Worm (Caenorhabditis elegans) whole organism, L4 larva: Measurements from ENCODE around the gene R12H7.4.

ENCODE experiments used
- F37D6.2 ChIP-seq: sonication (generic microtip); optimal IDR thresholded peaks from 2 replicates; lab custom pipeline; 2016; ENCODE audit warnings: mild to moderate bottlenecking, missing genetic modification characterization, missing compliant biosample characterization
- F49E8.2 ChIP-seq: sonication (generic microtip); optimal IDR thresholded peaks from 2 replicates; lab custom pipeline; 2016; ENCODE audit warnings: missing compliant biosample characterization, mild to moderate bottlenecking, missing genetic modification characterization, borderline replicate concordance
- R02D3.7 ChIP-seq: fragments of 150-350 bp; sonication (generic microtip); optimal IDR thresholded peaks from 3 replicates; lab custom pipeline; 2014; ENCODE audit warnings: missing biosample characterization, missing genetic modification characterization
- T20F7.1 ChIP-seq: fragments of 200-800 bp; sonication (Bioruptor generic); optimal IDR thresholded peaks from 2 replicates; lab custom pipeline; 2018; ENCODE audit warnings: mild to moderate bottlenecking, missing genetic modification characterization, missing compliant biosample characterization
- Y105C5A.15 ChIP-seq: fragments of 200-800 bp; sonication (Bioruptor generic); IDR thresholded peaks from 2 replicates; pipeline ENCODE4 v1.3.6; 2022; ENCODE audit warnings: missing genetic modification characterization, missing compliant biosample characterization
- Y48G9A.11 ChIP-seq: fragments of 200-800 bp; sonication (Bioruptor generic); IDR thresholded peaks from 2 replicates; pipeline ENCODE4 v1.3.6; 2022; ENCODE audit warnings: missing genetic modification reagents, missing genetic modification characterization, missing compliant biosample characterization
- Y5F2A.4 ChIP-seq: fragments of 200-800 bp; sonication (Bioruptor generic); optimal IDR thresholded peaks from 2 replicates; lab custom pipeline; 2018; ENCODE audit warnings: mild to moderate bottlenecking, missing genetic modification characterization, missing compliant biosample characterization
- aha-1 ChIP-seq: fragments of 150-350 bp; peaks from one replicate; lab custom pipeline; 2014; ENCODE audit warnings: missing biosample characterization, missing genetic modification characterization
- ceh-44 ChIP-seq: fragments of 200-800 bp; sonication (Bioruptor generic); IDR thresholded peaks from 2 replicates; pipeline ENCODE4 v1.3.6; 2022; ENCODE audit warnings: missing genetic modification reagents, missing genetic modification characterization, missing compliant biosample characterization
- ceh-62 ChIP-seq: sonication (generic microtip); optimal IDR thresholded peaks from 2 replicates; lab custom pipeline; 2017; ENCODE audit warnings: missing biosample characterization, missing genetic modification characterization
- ces-1 ChIP-seq: fragments of 150-350 bp; sonication (generic microtip); optimal IDR thresholded peaks from 4 replicates; lab custom pipeline; 2014; ENCODE audit warnings: missing biosample characterization, missing genetic modification reagents, missing genetic modification characterization
- ctbp-1 ChIP-seq: fragments of 200-800 bp; sonication (Bioruptor generic); IDR thresholded peaks from 2 replicates; pipeline ENCODE4 v1.3.6; 2022; ENCODE audit warnings: missing genetic modification reagents, missing genetic modification characterization, missing compliant biosample characterization
- daf-16 ChIP-seq, 3 experiments: sonication (generic microtip); optimal IDR thresholded peaks; 2 replicates each; lab custom pipeline; 2016 to 2017; ENCODE audit warnings: missing genetic modification characterization in 3 of 3, missing genetic modification reagents in 3 of 3, mild to moderate bottlenecking in 2 of 3, missing compliant biosample characterization in 2 of 3, missing biosample characterization in 1 of 3, moderate library complexity in 1 of 3
- daf-19 ChIP-seq: fragments of 200-800 bp; sonication (Bioruptor generic); conservative IDR thresholded peaks from 2 replicates; pipeline ENCODE4 v1.3.6; 2022; ENCODE audit warnings: missing genetic modification characterization, missing compliant biosample characterization
- dmd-6 ChIP-seq: fragments of 200-800 bp; sonication (Bioruptor generic); IDR thresholded peaks from 2 replicates; pipeline ENCODE4 v1.3.6; 2022; ENCODE audit warnings: missing genetic modification reagents, missing genetic modification characterization, missing compliant biosample characterization
- dmd-8 ChIP-seq: fragments of 200-800 bp; sonication (Bioruptor generic); IDR thresholded peaks from 2 replicates; pipeline ENCODE4 v1.3.6; 2022; ENCODE audit warnings: missing genetic modification characterization, missing compliant biosample characterization
- dmd-9 ChIP-seq: fragments of 200-800 bp; sonication (Bioruptor generic); IDR thresholded peaks from 2 replicates; pipeline ENCODE4 v1.3.6; 2022; ENCODE audit warnings: missing genetic modification reagents, missing genetic modification characterization, missing compliant biosample characterization
- dpl-1 ChIP-seq: fragments of 150-350 bp; optimal IDR thresholded peaks from 2 replicates; lab custom pipeline; 2014; ENCODE audit warnings: missing biosample characterization, missing genetic modification reagents, missing genetic modification characterization
- dve-1 ChIP-seq: sonication (generic microtip); optimal IDR thresholded peaks from 2 replicates; lab custom pipeline; 2017; ENCODE audit warnings: antibody characterized with exemption, mild to moderate bottlenecking, missing genetic modification characterization, missing compliant biosample characterization; ENCODE audit not compliant: insufficient read depth
- hlh-11 ChIP-seq: fragments of 200-800 bp; sonication (Bioruptor generic); optimal IDR thresholded peaks from 2 replicates; lab custom pipeline; 2018; ENCODE audit warnings: mild to moderate bottlenecking, missing genetic modification characterization, missing compliant biosample characterization
- hlh-30 ChIP-seq: sonication (generic microtip); optimal IDR thresholded peaks from 2 replicates; lab custom pipeline; 2017; ENCODE audit warnings: antibody characterized with exemption, mild to moderate bottlenecking, missing genetic modification characterization, missing compliant biosample characterization; ENCODE audit not compliant: insufficient read depth
- lin-1 ChIP-seq: fragments of 200-800 bp; sonication (Bioruptor generic); IDR thresholded peaks from 2 replicates; pipeline ENCODE4 v1.3.6; 2022; ENCODE audit warnings: missing genetic modification reagents, missing genetic modification characterization, missing compliant biosample characterization
- lin-38 ChIP-seq: fragments of 200-800 bp; sonication (Bioruptor generic); IDR thresholded peaks from 2 replicates; pipeline ENCODE4 v1.3.6; 2022; ENCODE audit warnings: missing genetic modification reagents, missing genetic modification characterization, missing compliant biosample characterization
- lin-39 ChIP-seq: fragments of 150-350 bp; optimal IDR thresholded peaks from 2 replicates; lab custom pipeline; 2014; ENCODE audit warnings: missing biosample characterization, missing genetic modification reagents, missing genetic modification characterization
- lir-3 ChIP-seq: sonication (generic microtip); optimal IDR thresholded peaks from 2 replicates; lab custom pipeline; 2016; ENCODE audit warnings: mild to moderate bottlenecking, missing genetic modification characterization, missing compliant biosample characterization
- mdl-1 ChIP-seq, 2 experiments: fragments of 150-350 bp in 1 of 2; sonication (generic microtip) in 1 of 2; optimal IDR thresholded peaks; 2 replicates each; lab custom pipeline; 2014 to 2017; ENCODE audit warnings: missing biosample characterization in 2 of 2, missing genetic modification characterization in 2 of 2
- mdt-29 ChIP-seq: fragments of 200-800 bp; sonication (Bioruptor generic); IDR thresholded peaks from 2 replicates; pipeline ENCODE4 v1.3.6; 2022; ENCODE audit warnings: missing genetic modification reagents, missing genetic modification characterization, missing compliant biosample characterization
- mep-1 ChIP-seq: fragments of 150-350 bp; sonication (generic microtip); optimal IDR thresholded peaks from 3 replicates; lab custom pipeline; 2014; ENCODE audit warnings: missing biosample characterization, missing genetic modification characterization
- mxl-3 ChIP-seq: fragments of 200-800 bp; sonication (Bioruptor generic); optimal IDR thresholded peaks from 2 replicates; lab custom pipeline; 2018; ENCODE audit warnings: mild to moderate bottlenecking, missing genetic modification characterization, missing compliant biosample characterization
- nhr-25 ChIP-seq: sonication (generic microtip); optimal IDR thresholded peaks from 2 replicates; lab custom pipeline; 2017; ENCODE audit warnings: missing genetic modification characterization, mild to moderate bottlenecking, missing compliant biosample characterization, antibody characterized with exemption, moderate library complexity, borderline replicate concordance; ENCODE audit not compliant: insufficient read depth
- nhr-28 ChIP-seq: fragments of 150-350 bp; optimal IDR thresholded peaks from 2 replicates; lab custom pipeline; 2014; ENCODE audit warnings: missing biosample characterization, missing genetic modification characterization
- nhr-48 ChIP-seq: sonication (generic microtip); optimal IDR thresholded peaks from 2 replicates; lab custom pipeline; 2016; ENCODE audit warnings: mild to moderate bottlenecking, missing genetic modification characterization, missing compliant biosample characterization
- nhr-77 ChIP-seq: fragments of 150-350 bp; optimal IDR thresholded peaks from 2 replicates; lab custom pipeline; 2014; ENCODE audit warnings: missing biosample characterization, missing genetic modification characterization
- pha-4 ChIP-seq, 2 experiments: fragments of 150-350 bp in 1 of 2; fragments of 200-800 bp in 1 of 2; sonication (Bioruptor generic) in 1 of 2; IDR thresholded peaks in 1 of 2; optimal IDR thresholded peaks in 1 of 2; 2 replicates each; pipeline versions ENCODE4 v1.3.6 to Lab custom; 2014 to 2022; ENCODE audit warnings: missing genetic modification characterization in 2 of 2, missing genetic modification reagents in 2 of 2, missing biosample characterization in 1 of 2, missing compliant biosample characterization in 1 of 2
- pqm-1 ChIP-seq: sonication (generic microtip); optimal IDR thresholded peaks from 2 replicates; lab custom pipeline; 2017; ENCODE audit warnings: missing biosample characterization, missing genetic modification characterization
- sdz-12 ChIP-seq: fragments of 200-800 bp; sonication (Bioruptor generic); optimal IDR thresholded peaks from 2 replicates; lab custom pipeline; 2018; ENCODE audit warnings: mild to moderate bottlenecking, missing genetic modification characterization, missing compliant biosample characterization
- snpc-1.2 ChIP-seq: fragments of 200-800 bp; sonication (Bioruptor generic); IDR thresholded peaks from 2 replicates; pipeline ENCODE4 v1.3.6; 2022; ENCODE audit warnings: missing genetic modification reagents, missing genetic modification characterization, missing compliant biosample characterization
- snpc-4 ChIP-seq: fragments of 150-350 bp; optimal IDR thresholded peaks from 2 replicates; lab custom pipeline; 2014; ENCODE audit warnings: missing biosample characterization, missing genetic modification characterization
- tra-1 ChIP-seq: fragments of 200-800 bp; sonication (Bioruptor generic); IDR thresholded peaks from 2 replicates; pipeline ENCODE4 v1.3.6; 2022; ENCODE audit warnings: missing genetic modification reagents, missing genetic modification characterization, missing compliant biosample characterization
- unc-62 ChIP-seq, 3 experiments: fragments of 150-350 bp in 1 of 3; sonication (generic microtip); optimal IDR thresholded peaks in 2 of 3; peaks in 1 of 3; 1 replicate in 1 of 3; 2 replicates in 2 of 3; lab custom pipeline; 2014 to 2017; ENCODE audit warnings: missing biosample characterization in 3 of 3, missing genetic modification characterization in 3 of 3, missing genetic modification reagents in 3 of 3, missing genotype in 1 of 3
- vab-7 ChIP-seq: fragments of 200-800 bp; sonication (Bioruptor generic); IDR thresholded peaks from 2 replicates; pipeline ENCODE4 v1.3.6; 2022; ENCODE audit warnings: missing genetic modification reagents, missing genetic modification characterization, missing compliant biosample characterization
- zfp-2 ChIP-seq: sonication (generic microtip); optimal IDR thresholded peaks from 2 replicates; lab custom pipeline; 2016; ENCODE audit warnings: mild to moderate bottlenecking, missing genetic modification characterization, missing compliant biosample characterization
- zfp-3 ChIP-seq: fragments of 200-800 bp; sonication (Bioruptor generic); conservative IDR thresholded peaks from 2 replicates; pipeline ENCODE4 v1.3.6; 2022; ENCODE audit warnings: missing genetic modification reagents, missing genetic modification characterization, missing compliant biosample characterization

The R12H7.4 gene

ce11 chrX:13247614-13248013 lies 30.7 kb downstream of the R12H7.4 start:
- no peak for TF ChIP-seq daf-16 (GFP tag; optimal IDR thresholded peaks at IDR 0.05; lab: Kevin White, UChicago)
- TF ChIP-seq daf-16 (tag; optimal IDR thresholded peaks at IDR 0.05; lab: Kevin White, UChicago) = peak; percentile 74
- no peak for TF ChIP-seq lin-38 (GFP tag; lab: Robert Waterston, UW)
- TF ChIP-seq nhr-28 (tag; lab: Kevin White, UChicago) = peak; percentile 52
- no peak for TF ChIP-seq snpc-4 (tag; lab: Kevin White, UChicago)
- TF ChIP-seq hlh-30 = peak; percentile 39
- peak; percentile 74 for TF ChIP-seq dmd-6 (GFP tag; lab: Robert Waterston, UW)
- peak; percentile 54 for TF ChIP-seq hlh-11 (tag; lab: Kevin White, UChicago)
- peak; percentile 1 for TF ChIP-seq nhr-77 (tag; lab: Kevin White, UChicago)
- no peak for TF ChIP-seq dmd-9 (GFP tag; lab: Robert Waterston, UW)
- peak; percentile 61 for TF ChIP-seq dve-1 (tag; lab: Kevin White, UChicago)
- no peak for TF ChIP-seq Y5F2A.4
- no peak for TF ChIP-seq F49E8.2 (tag; lab: Kevin White, UChicago)
- TF ChIP-seq daf-19 = no peak

- TF ChIP-seq pha-4 (GFP tag; IDR thresholded peaks at IDR 0.05; lab: Robert Waterston, UW) (no peak), pha-4 (tag; optimal IDR thresholded peaks at IDR 0.05; lab: Kevin White, UChicago) (no peak), dmd-8 (GFP tag; lab: Robert Waterston, UW) (no peak), aha-1 (tag; lab: Kevin White, UChicago) (peak; percentile 11), lin-39 (no peak), ceh-62 (tag; lab: Kevin White, UChicago) (no peak), snpc-4 (tag; lab: Kevin White, UChicago) (no peak), snpc-1.2 (GFP tag; lab: Robert Waterston, UW) (no peak), lir-3 (tag; lab: Kevin White, UChicago) (no peak)
- TF ChIP-seq, all 104 proteins: peak for 1
Measured at ce11 chrX:13248265-13248664, 31.4 kb downstream of the R12H7.4 start, which contains the start of gene K08H2.7. Gene K08H2.7 (minus strand): TSS chrX:13248437.

- TF ChIP-seq mdt-29 (GFP tag; lab: Robert Waterston, UW) = no peak
- TF ChIP-seq mxl-3 (GFP tag; lab: Kevin White, UChicago) = peak; percentile 15
- no peak for TF ChIP-seq vab-7 (GFP tag; lab: Robert Waterston, UW)
- TF ChIP-seq Y48G9A.11 = no peak
- no peak for TF ChIP-seq zfp-3 (GFP tag; lab: Robert Waterston, UW)
- peak in 1 of 2 experiments; percentile 97 for TF ChIP-seq unc-62 (GFP tag; optimal IDR thresholded peaks at IDR 0.05 in 1 of 2; lab: Kevin White, UChicago)
- TF ChIP-seq unc-62 (tag; optimal IDR thresholded peaks at IDR 0.05; lab: Kevin White, UChicago) = no peak
- peak; percentile 23 for TF ChIP-seq aha-1 (tag; lab: Kevin White, UChicago)
Measured at ce11 chrX:13249102-13249501, 32.2 kb downstream of the R12H7.4 start.

- TF ChIP-seq zfp-2 (tag; lab: Kevin White, UChicago) (no peak), ces-1 (GFP tag; lab: Kevin White, UChicago) (no peak), T20F7.1 (GFP tag; lab: Kevin White, UChicago) (no peak), ctbp-1 (GFP tag; lab: Robert Waterston, UW) (no peak), F37D6.2 (tag; lab: Kevin White, UChicago) (no peak), nhr-48 (tag; lab: Kevin White, UChicago) (peak; percentile 39), mep-1 (peak; percentile 78), dpl-1 (GFP tag; lab: Kevin White, UChicago) (no peak), lin-38 (GFP tag; lab: Robert Waterston, UW) (no peak), R02D3.7 (tag; lab: Kevin White, UChicago) (no peak), dmd-6 (GFP tag; lab: Robert Waterston, UW) (peak; percentile 83), nhr-25 (tag; lab: Kevin White, UChicago) (peak; percentile 53), ceh-44 (GFP tag; lab: Robert Waterston, UW) (no peak), nhr-28 (tag; lab: Kevin White, UChicago) (peak; percentile 95), hlh-30 (peak; percentile 84), aha-1 (tag; lab: Kevin White, UChicago) (peak; percentile 98), mdl-1 (tag; optimal IDR thresholded peaks at IDR 0.05; lab: Kevin White, UChicago) (peak; percentile 38 to 90), mdt-29 (GFP tag; lab: Robert Waterston, UW) (no peak), lin-1 (GFP tag; lab: Robert Waterston, UW) (no peak), sdz-12 (GFP tag; lab: Kevin White, UChicago) (no peak), Y105C5A.15 (GFP tag; lab: Robert Waterston, UW) (no peak), tra-1 (GFP tag; lab: Robert Waterston, UW) (peak; percentile 65; the same call in 1 of the 2 replicates), pqm-1 (tag; lab: Kevin White, UChicago) (peak; percentile 66)
Measured at ce11 chrX:13250163-13250562, 33.3 kb downstream of the R12H7.4 start.
